Fruit fly (Drosophila melanogaster): Measurements from ENCODE around the gene ND-15.
A peak's percentile ranks its signal among the peaks of the same experiment; 100 is the strongest.

The ND-15 gene

dm6 chr2L:87255-87723, 27.2 kb upstream of the ND-15 start, which contains the start of gene net (continued):
- TF ChIP-seq zf30C (GFP tag; optimal IDR thresholded peaks at IDR 0.05) (no peak), CG31224 (GFP tag; IDR thresholded peaks at IDR 0.05) (no peak), lbe (GFP tag; optimal IDR thresholded peaks at IDR 0.05) (peak; percentile 56), Nf-YB (GFP tag; optimal IDR thresholded peaks at IDR 0.05) (peak; percentile 45), CG31441 (GFP tag; IDR thresholded peaks at IDR 0.05) (peak; percentile 75), crp (GFP tag; optimal IDR thresholded peaks at IDR 0.05) (peak in 1 of 2 experiments; percentile 15), HLH3B (GFP tag; IDR thresholded peaks at IDR 0.05) (peak; percentile 37; the same call in 1 of the 2 replicates), NFAT (GFP tag; IDR thresholded peaks at IDR 0.05) (no peak; the same call in 1 of the 2 replicates), CG14441 (GFP tag; IDR thresholded peaks at IDR 0.05) (no peak), CG6689 (GFP tag; IDR thresholded peaks at IDR 0.05) (0 out of 2 replicates have a peak, but pooled peaks have one; percentile 35)

dm6 chr2L:88528-88927, 26.0 kb upstream of the ND-15 start:
- TF ChIP-seq Blimp-1 (GFP tag; optimal IDR thresholded peaks at IDR 0.05) (peak; percentile 20), sens (GFP tag) (peak; percentile 19), so (GFP tag; IDR thresholded peaks at IDR 0.05) (no peak), CG1603 (tag; optimal IDR thresholded peaks at IDR 0.05) (no peak), CG2199 (GFP tag; IDR thresholded peaks at IDR 0.05) (0 out of 3 replicates have a peak, but pooled peaks have one; percentile 19), CG2116 (GFP tag; optimal IDR thresholded peaks at IDR 0.05) (no peak)

- no peak for TF ChIP-seq Ssrp (tag; optimal IDR thresholded peaks at IDR 0.05)
- TF ChIP-seq chif (GFP tag; optimal IDR thresholded peaks at IDR 0.05) = no peak
- no peak for TF ChIP-seq CG31365 (tag; optimal IDR thresholded peaks at IDR 0.05)
- TF ChIP-seq zen (tag; optimal IDR thresholded peaks at IDR 0.05) = peak; percentile 97
- no peak for TF ChIP-seq CG13123 (GFP tag; optimal IDR thresholded peaks at IDR 0.05)
- no peak for TF ChIP-seq PHDP (tag; optimal IDR thresholded peaks at IDR 0.05)
- TF ChIP-seq bigmax (GFP tag; optimal IDR thresholded peaks at IDR 0.05) = no peak
- TF ChIP-seq jigr1 (GFP tag; IDR thresholded peaks at IDR 0.05) = no peak
These were observed 25.4 kb upstream of the ND-15 start for dm6 chr2L:89158-89557.

dm6 chr2L:90081-90480, 24.4 kb upstream of the ND-15 start:
- TF ChIP-seq ci (GFP tag; IDR thresholded peaks at IDR 0.05) = no peak
- TF ChIP-seq mld (GFP tag; IDR thresholded peaks at IDR 0.05; ENCODE audit: partially characterized antibody) = no peak
- 0 out of 3 replicates have a peak, but pooled peaks have one; percentile 27 for TF ChIP-seq CG2199 (GFP tag; IDR thresholded peaks at IDR 0.05)
- TF ChIP-seq HmgD (GFP tag; optimal IDR thresholded peaks at IDR 0.05) = no peak
- TF ChIP-seq crc (GFP tag; optimal IDR thresholded peaks at IDR 0.05) = no peak
- no peak for TF ChIP-seq CG7839 (tag; optimal IDR thresholded peaks at IDR 0.05)
- no peak for TF ChIP-seq CrebB (tag; optimal IDR thresholded peaks at IDR 0.05)
- peak; percentile 100 for TF ChIP-seq twi (tag; optimal IDR thresholded peaks at IDR 0.05)

dm6 chr2L:91333-91732, 23.2 kb upstream of the ND-15 start:
- TF ChIP-seq CG42726 (GFP tag; IDR thresholded peaks at IDR 0.05; ENCODE audit: partially characterized antibody) = no peak
- no peak for TF ChIP-seq CG8290 (GFP tag; optimal IDR thresholded peaks at IDR 0.05)
- TF ChIP-seq CG8290 (tag; optimal IDR thresholded peaks at IDR 0.05) = no peak
- TF ChIP-seq twi (tag; optimal IDR thresholded peaks at IDR 0.05) = peak; percentile 43
- TF ChIP-seq D (optimal IDR thresholded peaks at IDR 0.05) = peak; percentile 93
- no peak for TF ChIP-seq D (GFP tag; optimal IDR thresholded peaks at IDR 0.05)
- TF ChIP-seq prd (optimal IDR thresholded peaks at IDR 0.05) = no peak
- 0 out of 3 replicates have a peak, but pooled peaks have one; percentile 29 for TF ChIP-seq prd (GFP tag; IDR thresholded peaks at IDR 0.05)
- TF ChIP-seq CG4424 (GFP tag; optimal IDR thresholded peaks at IDR 0.05) = no peak
- peak in 1 of 2 experiments; percentile 82 for TF ChIP-seq tll (GFP tag; optimal IDR thresholded peaks at IDR 0.05)
- TF ChIP-seq Kr (GFP tag; optimal IDR thresholded peaks at IDR 0.05) = peak; percentile 14
- peak; percentile 97 for TF ChIP-seq cad (GFP tag; optimal IDR thresholded peaks at IDR 0.05)
- TF ChIP-seq zen (tag; optimal IDR thresholded peaks at IDR 0.05) = peak; percentile 99
- peak; percentile 60 for TF ChIP-seq CG15479 (GFP tag; optimal IDR thresholded peaks at IDR 0.05)
